Fruit fly (Drosophila melanogaster) whole organism, embryonic: ENCODE results near the gene Sec23.

Experiments
- Aef1 ChIP-seq: fragments of 200-800 bp; sonication (Bioruptor generic); IDR thresholded peaks from 3 replicates; pipeline ENCODE4 v1.3.6; 2022; ENCODE audit warnings: missing biosample characterization, missing genetic modification characterization
- CG10366 ChIP-seq: fragments of 200-800 bp; sonication (Bioruptor generic); IDR thresholded peaks from 2 replicates; pipeline ENCODE4 v1.3.6; 2022; ENCODE audit warnings: missing biosample characterization, missing genetic modification characterization
- CG10462 ChIP-seq: fragments of 200-800 bp; sonication (Bioruptor generic); optimal IDR thresholded peaks from 2 replicates; lab custom pipeline; 2016; ENCODE audit warnings: missing biosample characterization, missing genetic modification characterization
- CG10654 ChIP-seq: fragments of 200-800 bp; sonication (Bioruptor generic); optimal IDR thresholded peaks from 2 replicates; lab custom pipeline; 2016; ENCODE audit warnings: missing biosample characterization, missing genetic modification characterization
- CG11093 ChIP-seq: fragments of 200-800 bp; sonication (Bioruptor generic); IDR thresholded peaks from 3 replicates; pipeline ENCODE4 v1.3.6; 2022; ENCODE audit warnings: missing biosample characterization, missing genetic modification characterization
- CG11247 ChIP-seq: fragments of 200-800 bp; sonication (Bioruptor generic); IDR thresholded peaks from 2 replicates; pipeline ENCODE4 v1.3.6; 2022; ENCODE audit warnings: missing biosample characterization, missing genetic modification characterization
- CG12155 ChIP-seq: fragments of 200-800 bp; sonication (Bioruptor generic); optimal IDR thresholded peaks from 3 replicates; lab custom pipeline; 2016; ENCODE audit warnings: missing biosample characterization, missing genetic modification characterization
- CG1233 ChIP-seq: fragments of 200-800 bp; sonication (Bioruptor generic); optimal IDR thresholded peaks from 4 replicates; lab custom pipeline; 2018; ENCODE audit warnings: missing biosample characterization, mild to moderate bottlenecking, missing genetic modification characterization
- CG13424 ChIP-seq: fragments of 200-800 bp; sonication (Bioruptor generic); optimal IDR thresholded peaks from 2 replicates; lab custom pipeline; 2019; ENCODE audit warnings: missing biosample characterization, mild to moderate bottlenecking, missing genetic modification characterization, moderate library complexity
- CG15073 ChIP-seq: fragments of 200-800 bp; sonication (Bioruptor generic); optimal IDR thresholded peaks from 2 replicates; lab custom pipeline; 2016; ENCODE audit warnings: missing biosample characterization, missing genetic modification characterization
- CG15601 ChIP-seq: fragments of 200-800 bp; sonication (Bioruptor generic); optimal IDR thresholded peaks from 3 replicates; lab custom pipeline; 2019; ENCODE audit warnings: missing biosample characterization, mild to moderate bottlenecking, missing genetic modification characterization, moderate library complexity
- CG1602 ChIP-seq: fragments of 200-800 bp; sonication (Bioruptor generic); optimal IDR thresholded peaks from 3 replicates; lab custom pipeline; 2016; ENCODE audit warnings: missing biosample characterization, missing genetic modification characterization
- CG1603 ChIP-seq: fragments of 200-800 bp; sonication (Bioruptor generic); optimal IDR thresholded peaks from 2 replicates; lab custom pipeline; 2019; ENCODE audit warnings: missing biosample characterization, mild to moderate bottlenecking, missing genetic modification characterization, moderate library complexity
- CG16779 ChIP-seq: fragments of 200-800 bp; sonication (Bioruptor generic); IDR thresholded peaks from 2 replicates; pipeline ENCODE4 v1.3.6; 2022; ENCODE audit warnings: missing biosample characterization, missing genetic modification characterization
- CG17829 ChIP-seq: fragments of 200-800 bp; optimal IDR thresholded peaks from 2 replicates; lab custom pipeline; 2019; ENCODE audit warnings: missing biosample characterization, mild to moderate bottlenecking, missing genetic modification characterization, moderate library complexity
- CG2120 ChIP-seq: fragments of 200-800 bp; sonication (Bioruptor generic); optimal IDR thresholded peaks from 3 replicates; lab custom pipeline; 2016; ENCODE audit warnings: missing biosample characterization, missing genetic modification characterization
- CG32532 ChIP-seq: fragments of 200-800 bp; sonication (Bioruptor generic); IDR thresholded peaks from 2 replicates; pipeline ENCODE4 v1.3.6; 2022; ENCODE audit warnings: missing biosample characterization, missing genetic modification characterization
- CG42726 ChIP-seq: fragments of 200-800 bp; sonication (Bioruptor generic); IDR thresholded peaks from 2 replicates; pipeline ENCODE4 v1.3.6; 2022; ENCODE audit warnings: missing biosample characterization, missing genetic modification characterization; ENCODE audit not compliant: partially characterized antibody
- CG4404 ChIP-seq: fragments of 200-800 bp; sonication (Bioruptor generic); IDR thresholded peaks from 2 replicates; pipeline ENCODE4 v1.3.6; 2022; ENCODE audit warnings: missing biosample characterization, missing genetic modification characterization
- CG6765 ChIP-seq: fragments of 200-800 bp; sonication (Bioruptor generic); optimal IDR thresholded peaks from 3 replicates; lab custom pipeline; 2017; ENCODE audit warnings: missing biosample characterization, mild to moderate bottlenecking, missing genetic modification characterization
- CG7357 ChIP-seq: fragments of 200-800 bp; sonication (Bioruptor generic); IDR thresholded peaks from 3 replicates; pipeline ENCODE4 v1.3.6; 2022; ENCODE audit warnings: missing biosample characterization, missing genetic modification characterization
- Dip3 ChIP-seq: fragments of 200-800 bp; sonication (Bioruptor generic); optimal IDR thresholded peaks from 3 replicates; lab custom pipeline; 2016; ENCODE audit warnings: missing biosample characterization, missing genetic modification characterization
- Doc2 ChIP-seq: fragments of 200-800 bp; sonication (Bioruptor generic); IDR thresholded peaks from 2 replicates; pipeline ENCODE4 v1.3.6; 2022; ENCODE audit warnings: missing biosample characterization, missing genetic modification characterization
- Dref ChIP-seq: fragments of 200-800 bp; sonication (Bioruptor generic); IDR thresholded peaks from 2 replicates; pipeline ENCODE4 v1.3.6; 2022; ENCODE audit warnings: missing biosample characterization, missing genetic modification characterization
- E2f1 ChIP-seq: fragments of 200-800 bp; sonication (Bioruptor generic); IDR thresholded peaks from 2 replicates; pipeline ENCODE4 v1.3.6; 2022; ENCODE audit warnings: missing biosample characterization, missing genetic modification characterization
- Gsc ChIP-seq: fragments of 200-800 bp; sonication (Bioruptor generic); IDR thresholded peaks from 2 replicates; pipeline ENCODE4 v1.3.6; 2022; ENCODE audit warnings: missing biosample characterization, missing genetic modification characterization
- HLH4C ChIP-seq: fragments of 200-800 bp; sonication (Bioruptor generic); IDR thresholded peaks from 3 replicates; pipeline ENCODE4 v1.3.6; 2022; ENCODE audit warnings: missing biosample characterization, missing genetic modification characterization; ENCODE audit not compliant: partially characterized antibody
- HLHmδ ChIP-seq: fragments of 200-800 bp; sonication (Bioruptor generic); optimal IDR thresholded peaks from 2 replicates; lab custom pipeline; 2018; ENCODE audit warnings: missing biosample characterization, mild to moderate bottlenecking, missing genetic modification characterization, moderate library complexity
- Pdp1 ChIP-seq, 2 experiments: fragments of 200-800 bp; sonication (Bioruptor generic); optimal IDR thresholded peaks; 3 replicates each; lab custom pipeline; 2016; ENCODE audit warnings: missing biosample characterization in 2 of 2, missing genetic modification characterization in 2 of 2, mild to moderate bottlenecking in 1 of 2, moderate library complexity in 1 of 2
- ara ChIP-seq: fragments of 200-800 bp; sonication (Bioruptor generic); IDR thresholded peaks from 2 replicates; pipeline ENCODE4 v1.3.6; 2022; ENCODE audit warnings: missing biosample characterization, missing genetic modification characterization
- bowl ChIP-seq: fragments of 200-800 bp; sonication (Bioruptor generic); IDR thresholded peaks from 2 replicates; pipeline ENCODE4 v1.3.6; 2022; ENCODE audit warnings: missing biosample characterization, missing genetic modification characterization
- caup ChIP-seq: fragments of 200-800 bp; sonication (Bioruptor generic); optimal IDR thresholded peaks from 3 replicates; lab custom pipeline; 2017; ENCODE audit warnings: missing biosample characterization, mild to moderate bottlenecking, missing genetic modification characterization, moderate library complexity; ENCODE audit not compliant: severe bottlenecking
- dati ChIP-seq: fragments of 200-800 bp; sonication (Bioruptor generic); IDR thresholded peaks from 2 replicates; pipeline ENCODE4 v1.3.6; 2022; ENCODE audit warnings: missing biosample characterization, missing genetic modification characterization
- gsb ChIP-seq: fragments of 200-800 bp; sonication (Bioruptor generic); IDR thresholded peaks from 2 replicates; pipeline ENCODE4 v1.3.6; 2022; ENCODE audit warnings: missing biosample characterization, missing genetic modification characterization
- her ChIP-seq: fragments of 200-800 bp; sonication (Bioruptor generic); optimal IDR thresholded peaks from 2 replicates; lab custom pipeline; 2016; ENCODE audit warnings: missing biosample characterization, missing genetic modification characterization
- hkb ChIP-seq, 2 experiments: fragments of 200-800 bp in 1 of 2; fragments of >200 bp in 1 of 2; sonication (Bioruptor generic) in 1 of 2; IDR thresholded peaks in 1 of 2; optimal IDR thresholded peaks in 1 of 2; 2 replicates each; pipeline versions ENCODE4 v1.3.6 to Lab custom; 2017 to 2022; ENCODE audit warnings: missing biosample characterization in 1 of 2, missing genetic modification characterization in 1 of 2
- inv ChIP-seq: fragments of 200-800 bp; sonication (Bioruptor generic); IDR thresholded peaks from 2 replicates; pipeline ENCODE4 v1.3.6; 2022; ENCODE audit warnings: missing biosample characterization, missing genetic modification characterization; ENCODE audit not compliant: partially characterized antibody
- jigr1 ChIP-seq: fragments of 200-800 bp; sonication (Bioruptor generic); IDR thresholded peaks from 3 replicates; pipeline ENCODE4 v1.3.6; 2022; ENCODE audit warnings: missing biosample characterization, missing genetic modification characterization
- lab ChIP-seq: fragments of 200-800 bp; sonication (Bioruptor generic); optimal IDR thresholded peaks from 3 replicates; lab custom pipeline; 2017; ENCODE audit warnings: missing biosample characterization, missing genetic modification characterization, mild to moderate bottlenecking, moderate library complexity, missing genetic modification reagents
- lilli ChIP-seq: fragments of 200-800 bp; sonication (Bioruptor generic); optimal IDR thresholded peaks from 3 replicates; lab custom pipeline; 2016; ENCODE audit warnings: missing biosample characterization, missing genetic modification characterization
- nau ChIP-seq: fragments of 200-800 bp; sonication (Bioruptor generic); optimal IDR thresholded peaks from 3 replicates; lab custom pipeline; 2017; ENCODE audit warnings: missing biosample characterization, mild to moderate bottlenecking, missing genetic modification characterization, missing genetic modification reagents
- phol ChIP-seq: fragments of 200-800 bp; sonication (Bioruptor generic); optimal IDR thresholded peaks from 3 replicates; lab custom pipeline; 2018; ENCODE audit warnings: missing biosample characterization, mild to moderate bottlenecking, missing genetic modification characterization, moderate library complexity
- pita ChIP-seq: fragments of 200-800 bp; sonication (Bioruptor generic); optimal IDR thresholded peaks from 2 replicates; lab custom pipeline; 2017; ENCODE audit warnings: missing biosample characterization, mild to moderate bottlenecking, missing genetic modification characterization
- pros ChIP-seq: fragments of 200-800 bp; sonication (Bioruptor generic); optimal IDR thresholded peaks from 3 replicates; lab custom pipeline; 2019; ENCODE audit warnings: missing biosample characterization, mild to moderate bottlenecking, missing genetic modification characterization, moderate library complexity
- sens ChIP-seq: fragments of 200-800 bp; sonication (Bioruptor generic); peaks from one replicate; lab custom pipeline; 2016; ENCODE audit warnings: missing biosample characterization, missing genetic modification characterization
- sqz ChIP-seq: fragments of 200-800 bp; sonication (Bioruptor generic); optimal IDR thresholded peaks from 3 replicates; lab custom pipeline; 2018; ENCODE audit warnings: missing biosample characterization, mild to moderate bottlenecking, missing genetic modification characterization
- stwl ChIP-seq: fragments of 200-800 bp; sonication (Bioruptor generic); optimal IDR thresholded peaks from 3 replicates; lab custom pipeline; 2018; ENCODE audit warnings: missing biosample characterization, mild to moderate bottlenecking, missing genetic modification characterization, moderate library complexity
- tgo ChIP-seq: fragments of 200-800 bp; sonication (Bioruptor generic); IDR thresholded peaks from 3 replicates; pipeline ENCODE4 v1.3.6; 2022; ENCODE audit warnings: missing biosample characterization, missing genetic modification characterization
- ttk ChIP-seq: fragments of 200-800 bp; sonication (Bioruptor generic); IDR thresholded peaks from 2 replicates; pipeline ENCODE4 v2.1.2; 2022; ENCODE audit warnings: missing biosample characterization, missing genetic modification characterization

Gene Sec23

DNA sequence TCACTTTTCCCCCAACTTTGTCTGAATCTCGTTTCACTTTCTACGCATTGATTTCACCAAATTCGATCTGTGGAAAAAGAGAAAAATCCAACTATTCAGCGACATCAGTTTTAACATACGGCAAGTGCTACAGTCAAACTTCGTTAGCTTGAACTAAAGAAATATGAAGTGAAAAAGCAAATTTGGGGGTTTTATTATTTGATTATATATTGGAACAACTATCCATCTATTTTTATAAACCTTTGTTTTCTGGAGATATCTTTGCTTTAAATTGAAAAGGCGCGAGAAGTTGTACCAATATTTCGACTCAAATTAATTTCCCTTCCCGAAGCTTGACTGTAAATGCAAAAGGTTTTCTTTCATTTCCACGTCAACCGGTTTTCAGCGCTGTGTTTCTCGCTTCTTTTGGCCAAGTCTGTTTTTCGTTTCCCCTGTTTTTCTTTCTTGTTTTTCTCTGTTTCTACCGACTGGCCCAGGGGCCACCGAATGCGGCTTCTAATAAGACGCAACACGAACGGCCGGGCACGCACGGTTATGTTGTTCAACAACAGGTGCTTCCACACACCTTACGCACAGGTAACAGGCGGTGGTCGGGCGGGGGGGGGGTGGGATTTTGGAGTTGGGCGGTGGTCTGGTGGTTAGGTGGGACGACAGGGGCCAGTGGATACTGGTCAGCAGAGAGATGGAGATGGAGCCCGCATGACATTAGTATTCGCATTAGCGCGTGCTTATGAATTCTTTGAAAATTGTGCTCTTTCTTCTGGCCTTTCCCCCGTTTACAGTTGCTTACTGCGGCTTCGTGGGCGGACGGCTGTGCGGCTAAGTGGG, 34.3 kb downstream of the Sec23 start (continued):
- TF ChIP-seq CG6765 (GFP tag; lab: Kevin White, UChicago) (no peak), CG7357 (no peak), CG10462 (no peak), sqz (GFP tag; lab: Kevin White, UChicago) (no peak), ttk (GFP tag; lab: Robert Waterston, UW) (peak; percentile 28; the same call in 1 of the 2 replicates), sens (GFP tag; lab: Kevin White, UChicago) (peak; percentile 93), Gsc (GFP tag; lab: Robert Waterston, UW) (no peak), Dref (no peak), HLH4C (GFP tag; lab: Robert Waterston, UW) (no peak), caup (no peak), ara (GFP tag; lab: Robert Waterston, UW) (no peak; the same call in 1 of the 2 replicates), pita (GFP tag; lab: Kevin White, UChicago) (no peak), CG4404 (no peak), CG1233 (peak; percentile 57), CG16779 (GFP tag; lab: Robert Waterston, UW) (no peak), CG10654 (no peak), lilli (GFP tag; lab: Kevin White, UChicago) (peak; percentile 56), tgo (GFP tag; lab: Robert Waterston, UW) (peak; percentile 36; the same call in 2 of the 3 replicates), stwl (tag; lab: Kevin White, UChicago) (no peak), HLHmδ (GFP tag; lab: Kevin White, UChicago) (peak; percentile 7), CG32532 (GFP tag; lab: Robert Waterston, UW) (no peak), CG17829 (peak; percentile 76), inv (GFP tag; lab: Robert Waterston, UW) (no peak), E2f1 (GFP tag; lab: Robert Waterston, UW) (peak; percentile 58), CG11247 (no peak), Aef1 (no peak), gsb (GFP tag; lab: Robert Waterston, UW) (no peak), CG10366 (GFP tag; lab: Robert Waterston, UW) (peak; percentile 14; the same call in 1 of the 2 replicates), CG15601 (tag; lab: Kevin White, UChicago) (peak; percentile 72), CG15073 (no peak), CG11093 (GFP tag; lab: Robert Waterston, UW) (0 out of 3 replicates have a peak, but pooled peaks have one; percentile 33), Pdp1 (GFP tag; optimal IDR thresholded peaks at IDR 0.05; lab: Kevin White, UChicago) (peak in 1 of 2 experiments; percentile 35), nau (GFP tag; lab: Kevin White, UChicago) (no peak), bowl (no peak), jigr1 (GFP tag; lab: Robert Waterston, UW) (no peak), Dip3 (GFP tag; lab: Kevin White, UChicago) (no peak), hkb (optimal IDR thresholded peaks at IDR 0.05; lab: Kevin White, UChicago) (no peak), hkb (GFP tag; IDR thresholded peaks at IDR 0.05; lab: Robert Waterston, UW) (peak; percentile 74), CG42726 (GFP tag; lab: Robert Waterston, UW) (no peak; the same call in 1 of the 2 replicates), CG1603 (tag; lab: Kevin White, UChicago) (peak; percentile 60), Doc2 (GFP tag; lab: Robert Waterston, UW) (no peak), CG2120 (no peak), phol (peak; percentile 79), pros (GFP tag; lab: Kevin White, UChicago) (peak; percentile 58), lab (GFP tag; lab: Kevin White, UChicago) (no peak), CG13424 (tag; lab: Kevin White, UChicago) (peak; percentile 73), her (GFP tag; lab: Kevin White, UChicago) (no peak), CG1602 (GFP tag; lab: Kevin White, UChicago) (peak; percentile 28), dati (GFP tag; lab: Robert Waterston, UW) (0 out of 2 replicates have a peak, but pooled peaks have one; percentile 7), CG12155 (GFP tag; lab: Kevin White, UChicago) (peak; percentile 27)
